Worm (Caenorhabditis elegans): ENCODE data around the gene sdz-36.

DNA sequence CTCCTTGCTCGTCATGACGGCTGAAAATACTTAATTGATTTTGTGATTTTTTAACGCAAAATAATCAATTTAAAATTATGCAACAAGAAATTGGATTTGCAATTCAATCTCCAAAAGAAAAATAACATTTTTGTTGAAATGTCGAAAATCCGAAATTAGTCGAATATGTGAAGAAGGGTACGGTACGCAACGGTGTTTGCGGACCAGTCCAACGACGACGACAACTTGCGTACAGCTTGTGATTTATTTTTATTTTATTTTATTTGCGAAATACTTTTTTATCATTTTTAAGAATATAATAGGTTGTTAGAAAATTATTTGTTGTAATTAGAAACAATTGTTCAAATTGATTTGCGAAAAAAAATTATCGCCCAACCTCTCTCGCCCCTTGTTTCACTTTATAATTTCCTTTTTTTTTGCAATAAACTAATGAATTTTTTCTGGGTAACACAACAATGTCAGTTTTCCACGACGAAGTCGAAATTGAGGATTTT lies 16.0 kb downstream of the sdz-36 start, which contains the start of the genes dcaf-1 and dph-3:
- TF ChIP-seq F49E8.2 (tag; optimal IDR thresholded peaks at IDR 0.05; ENCODE audit: borderline replicate concordance), result no peak
- no peak for TF ChIP-seq lin-29 (GFP tag; IDR thresholded peaks at IDR 0.05)
- no peak for TF ChIP-seq lin-39 (tag; optimal IDR thresholded peaks at IDR 0.05)
- TF ChIP-seq dmd-6 (GFP tag; IDR thresholded peaks at IDR 0.05), result no peak
- TF ChIP-seq saeg-2 (GFP tag; IDR thresholded peaks at IDR 0.05), result no peak
- TF ChIP-seq nhr-11 (tag; optimal IDR thresholded peaks at IDR 0.05), result no peak
- TF ChIP-seq snpc-1.2 (GFP tag; IDR thresholded peaks at IDR 0.05), result no peak
- no peak for TF ChIP-seq nhr-237 (tag; optimal IDR thresholded peaks at IDR 0.05)

All from whole organism, L4 larva.